Fruit fly (Drosophila melanogaster) whole organism, embryonic: ENCODE measurements around the gene CG45002.

ENCODE experiments used
- CG11247 ChIP-seq: fragments of 200-800 bp; sonication (Bioruptor generic); IDR thresholded peaks from 2 replicates; pipeline ENCODE4 v1.3.6; 2022; ENCODE audit warnings: missing biosample characterization, missing genetic modification characterization
- CG11695 ChIP-seq: fragments of 200-800 bp; sonication (Bioruptor generic); IDR thresholded peaks from 3 replicates; pipeline ENCODE4 v1.3.6; 2022; ENCODE audit warnings: missing biosample characterization, missing genetic modification characterization
- CG1647 ChIP-seq: fragments of 200-800 bp; sonication (Bioruptor generic); optimal IDR thresholded peaks from 3 replicates; lab custom pipeline; 2016; ENCODE audit warnings: missing biosample characterization, missing genetic modification characterization
- CG17568 ChIP-seq: fragments of 200-800 bp; sonication (Bioruptor generic); optimal IDR thresholded peaks from 2 replicates; lab custom pipeline; 2018; ENCODE audit warnings: missing biosample characterization, mild to moderate bottlenecking, missing genetic modification characterization, moderate library complexity
- CG17829 ChIP-seq: fragments of 200-800 bp; optimal IDR thresholded peaks from 2 replicates; lab custom pipeline; 2019; ENCODE audit warnings: missing biosample characterization, mild to moderate bottlenecking, missing genetic modification characterization, moderate library complexity
- CG1792 ChIP-seq: fragments of 200-800 bp; sonication (Bioruptor generic); optimal IDR thresholded peaks from 2 replicates; lab custom pipeline; 2016; ENCODE audit warnings: missing biosample characterization, missing genetic modification characterization
- CG18619 ChIP-seq: fragments of 200-800 bp; sonication (Bioruptor generic); optimal IDR thresholded peaks from 3 replicates; lab custom pipeline; 2017; ENCODE audit warnings: missing biosample characterization, mild to moderate bottlenecking, missing genetic modification characterization
- CG2678 ChIP-seq: fragments of 200-800 bp; sonication (Bioruptor generic); optimal IDR thresholded peaks from 3 replicates; lab custom pipeline; 2019; ENCODE audit warnings: missing biosample characterization, mild to moderate bottlenecking, missing genetic modification characterization, moderate library complexity
- CG31224 ChIP-seq: fragments of 200-800 bp; sonication (Bioruptor generic); IDR thresholded peaks from 2 replicates; pipeline ENCODE4 v1.3.6; 2022; ENCODE audit warnings: missing biosample characterization, missing genetic modification characterization
- CG33213 ChIP-seq: fragments of 200-800 bp; sonication (Bioruptor generic); optimal IDR thresholded peaks from 3 replicates; lab custom pipeline; 2016; ENCODE audit warnings: missing biosample characterization, missing genetic modification characterization
- CG33557 ChIP-seq: fragments of 200-800 bp; sonication (Bioruptor generic); optimal IDR thresholded peaks from 2 replicates; lab custom pipeline; 2019; ENCODE audit warnings: missing biosample characterization, mild to moderate bottlenecking, missing genetic modification characterization, moderate library complexity
- CG3995 ChIP-seq: fragments of 200-800 bp; sonication (Bioruptor generic); optimal IDR thresholded peaks from 3 replicates; lab custom pipeline; 2016; ENCODE audit warnings: missing biosample characterization, missing genetic modification characterization
- CG4617 ChIP-seq: fragments of 200-800 bp; sonication (Bioruptor generic); optimal IDR thresholded peaks from 3 replicates; lab custom pipeline; 2016; ENCODE audit warnings: missing biosample characterization, missing genetic modification characterization, borderline replicate concordance
- CG7357 ChIP-seq: fragments of 200-800 bp; sonication (Bioruptor generic); IDR thresholded peaks from 3 replicates; pipeline ENCODE4 v1.3.6; 2022; ENCODE audit warnings: missing biosample characterization, missing genetic modification characterization
- CG7839 ChIP-seq: fragments of 200-800 bp; sonication (Bioruptor generic); optimal IDR thresholded peaks from 3 replicates; lab custom pipeline; 2018; ENCODE audit warnings: missing biosample characterization, mild to moderate bottlenecking, missing genetic modification characterization, moderate library complexity
- CG8089 ChIP-seq: fragments of 200-800 bp; sonication (Bioruptor generic); optimal IDR thresholded peaks from 3 replicates; lab custom pipeline; 2016; ENCODE audit warnings: missing biosample characterization, missing genetic modification characterization
- CG8290 ChIP-seq, 3 experiments: fragments of 200-800 bp; sonication (Bioruptor generic); optimal IDR thresholded peaks; 2 replicates each; lab custom pipeline; 2016 to 2019; ENCODE audit warnings: missing biosample characterization in 3 of 3, missing genetic modification characterization in 3 of 3, mild to moderate bottlenecking in 2 of 3, moderate library complexity in 1 of 3
- CG8388 ChIP-seq: fragments of 200-800 bp; sonication (Bioruptor generic); optimal IDR thresholded peaks from 2 replicates; lab custom pipeline; 2019; ENCODE audit warnings: missing biosample characterization, mild to moderate bottlenecking, missing genetic modification characterization, moderate library complexity
- CG8478 ChIP-seq: fragments of >200 bp; optimal IDR thresholded peaks from 2 replicates; lab custom pipeline; 2018
- CG9609 ChIP-seq: fragments of 200-800 bp; sonication (Bioruptor generic); optimal IDR thresholded peaks from 3 replicates; lab custom pipeline; 2016; ENCODE audit warnings: missing biosample characterization, missing genetic modification characterization
- CG9797 ChIP-seq: fragments of 200-800 bp; sonication (Bioruptor generic); optimal IDR thresholded peaks from 3 replicates; lab custom pipeline; 2018; ENCODE audit warnings: missing biosample characterization, mild to moderate bottlenecking, missing genetic modification characterization
- Camta ChIP-seq: fragments of 200-800 bp; sonication (Bioruptor generic); optimal IDR thresholded peaks from 2 replicates; lab custom pipeline; 2016; ENCODE audit warnings: missing biosample characterization, missing genetic modification characterization
- Fer2 ChIP-seq: fragments of 200-800 bp; sonication (Bioruptor generic); optimal IDR thresholded peaks from 2 replicates; lab custom pipeline; 2018; ENCODE audit warnings: missing biosample characterization, mild to moderate bottlenecking, missing genetic modification characterization, moderate library complexity
- Fer3 ChIP-seq: fragments of 200-800 bp; sonication (Bioruptor generic); optimal IDR thresholded peaks from 2 replicates; lab custom pipeline; 2018; ENCODE audit warnings: missing biosample characterization, mild to moderate bottlenecking, missing genetic modification characterization, moderate library complexity
- Hmr ChIP-seq: fragments of 200-800 bp; sonication (Bioruptor generic); optimal IDR thresholded peaks from 3 replicates; lab custom pipeline; 2017; ENCODE audit warnings: mild to moderate bottlenecking, missing biosample characterization, missing genetic modification reagents, missing genetic modification characterization
- Hr51 ChIP-seq, 2 experiments: fragments of 200-800 bp; sonication (Bioruptor generic); optimal IDR thresholded peaks; 2 replicates in 1 of 2; 3 replicates in 1 of 2; lab custom pipeline; 2016 to 2018; ENCODE audit warnings: missing biosample characterization in 2 of 2, missing genetic modification characterization in 2 of 2, mild to moderate bottlenecking in 1 of 2, moderate library complexity in 1 of 2
- Mad ChIP-seq: fragments of 200-800 bp; sonication (Bioruptor generic); optimal IDR thresholded peaks from 2 replicates; lab custom pipeline; 2016; ENCODE audit warnings: missing biosample characterization, missing genetic modification characterization
- Nf-YA ChIP-seq: fragments of 200-800 bp; sonication (Bioruptor generic); IDR thresholded peaks from 2 replicates; pipeline ENCODE4 v1.3.6; 2022; ENCODE audit warnings: missing biosample characterization, missing genetic modification characterization
- Spps ChIP-seq: fragments of 200-800 bp; sonication (Bioruptor generic); optimal IDR thresholded peaks from 2 replicates; lab custom pipeline; 2018; ENCODE audit warnings: missing biosample characterization, mild to moderate bottlenecking, missing genetic modification characterization
- cas ChIP-seq: fragments of 200-800 bp; sonication (Bioruptor generic); IDR thresholded peaks from 2 replicates; pipeline ENCODE4 v1.3.6; 2022; ENCODE audit warnings: missing biosample characterization, missing genetic modification characterization
- ci ChIP-seq: fragments of 200-800 bp; sonication (Bioruptor generic); IDR thresholded peaks from 3 replicates; pipeline ENCODE4 v1.3.6; 2022; ENCODE audit warnings: missing biosample characterization, missing genetic modification characterization
- crc ChIP-seq: fragments of 200-800 bp; sonication (Bioruptor generic); optimal IDR thresholded peaks from 2 replicates; lab custom pipeline; 2016; ENCODE audit warnings: missing biosample characterization, missing genetic modification characterization
- eve ChIP-seq, 2 experiments: fragments of >200 bp; optimal IDR thresholded peaks; 2 replicates each; lab custom pipeline; 2017; ENCODE audit warnings: missing biosample characterization in 2 of 2, missing genetic modification characterization in 2 of 2
- gcm ChIP-seq: fragments of 200-800 bp; sonication (Bioruptor generic); optimal IDR thresholded peaks from 2 replicates; lab custom pipeline; 2019; ENCODE audit warnings: missing biosample characterization, mild to moderate bottlenecking, missing genetic modification characterization, moderate library complexity
- kah ChIP-seq: fragments of 200-800 bp; sonication (Bioruptor generic); optimal IDR thresholded peaks from 2 replicates; lab custom pipeline; 2018; ENCODE audit warnings: missing biosample characterization, mild to moderate bottlenecking, missing genetic modification characterization
- kay ChIP-seq: fragments of 200-800 bp; sonication (Bioruptor generic); optimal IDR thresholded peaks from 2 replicates; lab custom pipeline; 2016; ENCODE audit warnings: missing biosample characterization, missing genetic modification characterization
- lmd ChIP-seq: fragments of 200-800 bp; sonication (Bioruptor generic); IDR thresholded peaks from 2 replicates; pipeline ENCODE4 v1.3.6; 2022; ENCODE audit warnings: missing biosample characterization, missing genetic modification characterization
- mirr ChIP-seq: fragments of 200-800 bp; sonication (Bioruptor generic); optimal IDR thresholded peaks from 3 replicates; lab custom pipeline; 2018; ENCODE audit warnings: missing biosample characterization, mild to moderate bottlenecking, missing genetic modification characterization
- nau ChIP-seq: fragments of 200-800 bp; sonication (Bioruptor generic); optimal IDR thresholded peaks from 3 replicates; lab custom pipeline; 2017; ENCODE audit warnings: missing biosample characterization, mild to moderate bottlenecking, missing genetic modification characterization, missing genetic modification reagents
- nmo ChIP-seq: fragments of 200-800 bp; sonication (Bioruptor generic); optimal IDR thresholded peaks from 2 replicates; lab custom pipeline; 2018; ENCODE audit warnings: missing biosample characterization, mild to moderate bottlenecking, missing genetic modification characterization, moderate library complexity
- repo ChIP-seq: fragments of 200-800 bp; sonication (Bioruptor generic); optimal IDR thresholded peaks from 2 replicates; lab custom pipeline; 2016; ENCODE audit warnings: missing biosample characterization, missing genetic modification characterization
- rib ChIP-seq: fragments of 200-800 bp; sonication (Bioruptor generic); IDR thresholded peaks from 2 replicates; pipeline ENCODE4 v1.3.6; 2022; ENCODE audit warnings: missing biosample characterization, missing genetic modification characterization
- ro ChIP-seq: fragments of 200-800 bp; sonication (Bioruptor generic); IDR thresholded peaks from 2 replicates; pipeline ENCODE4 v1.3.6; 2022; ENCODE audit warnings: missing biosample characterization, missing genetic modification characterization
- schlank ChIP-seq: fragments of 200-800 bp; sonication (Bioruptor generic); optimal IDR thresholded peaks from 2 replicates; lab custom pipeline; 2018; ENCODE audit warnings: missing biosample characterization, mild to moderate bottlenecking, missing genetic modification characterization
- sisA ChIP-seq: fragments of 200-800 bp; sonication (Bioruptor generic); IDR thresholded peaks from 2 replicates; pipeline ENCODE4 v1.3.6; 2022; ENCODE audit warnings: missing biosample characterization, missing genetic modification characterization
- slou ChIP-seq: fragments of 200-800 bp; sonication (Bioruptor generic); optimal IDR thresholded peaks from 3 replicates; lab custom pipeline; 2016; ENCODE audit warnings: missing biosample characterization, missing genetic modification characterization
- tap ChIP-seq: fragments of 200-800 bp; optimal IDR thresholded peaks from 3 replicates; lab custom pipeline; 2019; ENCODE audit warnings: missing biosample characterization, mild to moderate bottlenecking, missing genetic modification characterization, moderate library complexity
- unc-4 ChIP-seq: fragments of 200-800 bp; sonication (Bioruptor generic); IDR thresholded peaks from 2 replicates; pipeline ENCODE4 v1.3.6; 2022; ENCODE audit warnings: missing biosample characterization, missing genetic modification characterization; ENCODE audit not compliant: partially characterized antibody
- vvl ChIP-seq: fragments of 200-800 bp; sonication (Bioruptor generic); IDR thresholded peaks from 2 replicates; pipeline ENCODE4 v1.3.6; 2022; ENCODE audit warnings: missing biosample characterization, missing genetic modification characterization

CG45002 gene

DNA sequence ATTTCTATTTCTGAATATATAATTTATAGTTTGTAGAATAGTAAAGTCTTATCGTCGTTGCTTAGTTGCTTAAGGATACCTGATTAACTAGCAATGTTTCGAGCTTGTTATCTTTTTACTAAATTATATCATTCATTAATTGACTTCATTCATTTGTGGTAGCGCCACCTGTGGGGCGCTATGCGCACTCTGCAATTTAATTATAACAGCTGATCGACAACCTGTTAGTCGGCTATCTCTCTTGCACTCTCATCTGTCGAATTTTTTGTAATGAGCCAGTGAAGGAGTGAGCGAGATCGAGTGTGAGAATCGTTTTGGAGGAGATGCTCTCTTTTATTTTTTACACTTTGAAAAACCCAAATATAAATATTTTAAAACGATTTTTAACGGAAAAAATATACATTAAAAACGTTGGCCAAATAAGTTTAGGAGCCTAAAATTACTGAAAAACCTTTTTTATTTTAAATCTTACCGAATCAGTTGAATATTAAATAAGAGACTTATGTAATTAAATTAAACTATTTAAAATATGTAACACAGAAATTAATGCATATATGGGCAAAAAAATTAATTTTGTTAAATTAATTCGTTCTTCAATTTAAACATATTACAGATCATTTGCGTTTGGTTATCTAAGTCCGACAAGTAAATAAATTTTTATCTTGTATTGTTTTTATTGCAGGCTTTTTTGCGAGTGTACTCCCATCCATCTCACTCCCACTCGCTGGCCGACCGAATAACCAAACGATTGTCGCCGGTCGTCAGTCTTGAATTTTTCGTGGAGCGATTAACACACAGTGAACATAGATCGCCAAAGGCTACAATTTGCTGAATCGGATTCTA is 24.8 kb upstream of the CG45002 start, which contains the start of the genes CG16700 and CG4991 (continued):
- peak; percentile 39 for TF ChIP-seq nau
- no peak for TF ChIP-seq Nf-YA (GFP tag; lab: Robert Waterston, UW)
- peak; percentile 86 for TF ChIP-seq Hmr (GFP tag; lab: Kevin White, UChicago)
- TF ChIP-seq rib (GFP tag; lab: Robert Waterston, UW) = 0 out of 2 replicates have a peak, but pooled peaks have one; percentile 46
- TF ChIP-seq vvl (GFP tag; lab: Robert Waterston, UW) = peak; percentile 70
- no peak for TF ChIP-seq CG8478 (lab: Kevin White, UChicago)
- peak; percentile 54 for TF ChIP-seq kay (GFP tag; lab: Kevin White, UChicago)
- peak; percentile 85 for TF ChIP-seq lmd (GFP tag; lab: Robert Waterston, UW)
- peak; percentile 37 for TF ChIP-seq CG3995 (GFP tag; lab: Kevin White, UChicago)
- TF ChIP-seq CG2678 (tag; lab: Kevin White, UChicago) = peak; percentile 94
- TF ChIP-seq CG33557 (GFP tag; lab: Kevin White, UChicago) = peak; percentile 72
- peak in 1 of 2 experiments; percentile 69 for TF ChIP-seq eve (GFP tag; optimal IDR thresholded peaks at IDR 0.05; lab: Kevin White, UChicago)
- TF ChIP-seq CG33213 (GFP tag; lab: Kevin White, UChicago) = no peak
- TF ChIP-seq kah (GFP tag; lab: Kevin White, UChicago) = peak; percentile 98
- TF ChIP-seq CG7357 (GFP tag; lab: Robert Waterston, UW) = peak; percentile 55
- TF ChIP-seq Spps (tag; lab: Kevin White, UChicago) = peak; percentile 48
- no peak for TF ChIP-seq unc-4 (GFP tag; lab: Robert Waterston, UW)
- TF ChIP-seq tap (tag; lab: Kevin White, UChicago) = peak; percentile 65
- TF ChIP-seq mirr (GFP tag; lab: Kevin White, UChicago) = no peak
- TF ChIP-seq CG17829 (tag; lab: Kevin White, UChicago) = peak; percentile 90
- peak; percentile 74 for TF ChIP-seq CG11695
- TF ChIP-seq Fer3 (tag; lab: Kevin White, UChicago) = peak; percentile 71
- peak; percentile 55 for TF ChIP-seq CG11247 (GFP tag; lab: Robert Waterston, UW)
- TF ChIP-seq slou (GFP tag; lab: Kevin White, UChicago) = peak; percentile 78
- TF ChIP-seq ci (GFP tag; lab: Robert Waterston, UW) = peak; percentile 11; the same call in 1 of the 3 replicates
- no peak for TF ChIP-seq CG4617
- peak; percentile 76 for TF ChIP-seq CG18619 (GFP tag; lab: Kevin White, UChicago)
- TF ChIP-seq Mad (GFP tag; lab: Kevin White, UChicago) = no peak
- TF ChIP-seq CG7839 (tag; lab: Kevin White, UChicago) = peak; percentile 93
- no peak for TF ChIP-seq repo (GFP tag; lab: Kevin White, UChicago)
- no peak for TF ChIP-seq crc (GFP tag; lab: Kevin White, UChicago)
- TF ChIP-seq CG1792 (GFP tag; lab: Kevin White, UChicago) = no peak
- TF ChIP-seq CG31224 (GFP tag; lab: Robert Waterston, UW) = peak; percentile 43; the same call in 1 of the 2 replicates
- TF ChIP-seq Hr51 (GFP tag; optimal IDR thresholded peaks at IDR 0.05; lab: Kevin White, UChicago) = peak in 1 of 2 experiments; percentile 89
- no peak for TF ChIP-seq cas
- peak; percentile 93 for TF ChIP-seq nmo (GFP tag; lab: Kevin White, UChicago)
- peak; percentile 77 for TF ChIP-seq CG8388 (GFP tag; lab: Kevin White, UChicago)
- TF ChIP-seq CG17568 (GFP tag; lab: Kevin White, UChicago) = no peak
- TF ChIP-seq CG8089 (GFP tag; lab: Kevin White, UChicago) = no peak
- no peak for TF ChIP-seq schlank
- peak; percentile 45 for TF ChIP-seq Fer2 (tag; lab: Kevin White, UChicago)
- TF ChIP-seq CG9609 = no peak
- no peak; the same call in 1 of the 2 replicates for TF ChIP-seq sisA (GFP tag; lab: Robert Waterston, UW)
- TF ChIP-seq CG8290 (GFP tag; optimal IDR thresholded peaks at IDR 0.05; lab: Kevin White, UChicago) = peak; percentile 24
- peak in 1 of 2 experiments; percentile 38 for TF ChIP-seq CG8290 (tag; optimal IDR thresholded peaks at IDR 0.05; lab: Kevin White, UChicago)
- TF ChIP-seq Camta (GFP tag; lab: Kevin White, UChicago) = peak; percentile 36
- peak; percentile 39; the same call in 1 of the 2 replicates for TF ChIP-seq ro
- no peak for TF ChIP-seq CG1647
- TF ChIP-seq CG9797 (GFP tag; lab: Kevin White, UChicago) = no peak
- peak; percentile 64 for TF ChIP-seq gcm (GFP tag; lab: Kevin White, UChicago)
